Fruit fly (Drosophila melanogaster) whole organism, pupa: Measurements from ENCODE around the gene scramb2.

Experiments
- CG10348 ChIP-seq: fragments of 200-800 bp; sonication (Bioruptor generic); IDR thresholded peaks from 2 replicates; pipeline ENCODE4 v1.3.6; 2022; ENCODE audit warnings: missing biosample characterization, missing genetic modification characterization
- CG12605 ChIP-seq: fragments of 200-800 bp; sonication (Bioruptor generic); IDR thresholded peaks from 2 replicates; pipeline ENCODE4 v1.3.6; 2022; ENCODE audit warnings: missing biosample characterization, missing genetic modification characterization
- CG13204 ChIP-seq: fragments of 200-800 bp; sonication (Bioruptor generic); optimal IDR thresholded peaks from 2 replicates; lab custom pipeline; 2018; ENCODE audit warnings: missing biosample characterization, mild to moderate bottlenecking, missing genetic modification characterization, moderate library complexity
- CG14655 ChIP-seq: fragments of 200-800 bp; sonication (Bioruptor generic); optimal IDR thresholded peaks from 3 replicates; lab custom pipeline; 2017; ENCODE audit warnings: mild to moderate bottlenecking, missing biosample characterization, missing genetic modification reagents, missing genetic modification characterization
- CG15710 ChIP-seq: fragments of 200-800 bp; sonication (Bioruptor generic); optimal IDR thresholded peaks from 2 replicates; lab custom pipeline; 2018; ENCODE audit warnings: missing biosample characterization, mild to moderate bottlenecking, missing genetic modification characterization, moderate library complexity
- CG17806 ChIP-seq: fragments of 200-800 bp; sonication (Bioruptor generic); optimal IDR thresholded peaks from 2 replicates; lab custom pipeline; 2018; ENCODE audit warnings: missing biosample characterization, mild to moderate bottlenecking, missing genetic modification characterization, moderate library complexity
- CG32121 ChIP-seq: fragments of 200-800 bp; sonication (Bioruptor generic); IDR thresholded peaks from 2 replicates; pipeline ENCODE4 v1.3.6; 2022; ENCODE audit warnings: missing biosample characterization, missing genetic modification characterization
- CG34367 ChIP-seq: fragments of 200-800 bp; sonication (Bioruptor generic); optimal IDR thresholded peaks from 2 replicates; lab custom pipeline; 2018; ENCODE audit warnings: missing biosample characterization, mild to moderate bottlenecking, missing genetic modification characterization
- CG4496 ChIP-seq: fragments of 200-800 bp; sonication (Bioruptor generic); IDR thresholded peaks from 3 replicates; pipeline ENCODE4 v1.3.6; 2022; ENCODE audit warnings: missing biosample characterization, missing genetic modification characterization
- CG8159 ChIP-seq: fragments of 200-800 bp; sonication (Bioruptor generic); optimal IDR thresholded peaks from 3 replicates; lab custom pipeline; 2018; ENCODE audit warnings: missing biosample characterization, mild to moderate bottlenecking, missing genetic modification characterization, moderate library complexity
- CG8301 ChIP-seq: fragments of 200-800 bp; sonication (Bioruptor generic); optimal IDR thresholded peaks from 2 replicates; lab custom pipeline; 2018; ENCODE audit warnings: missing biosample characterization, mild to moderate bottlenecking, missing genetic modification characterization
- CG9948 ChIP-seq: fragments of 200-800 bp; sonication (Bioruptor generic); optimal IDR thresholded peaks from 2 replicates; lab custom pipeline; 2018; ENCODE audit warnings: missing biosample characterization, mild to moderate bottlenecking, missing genetic modification characterization, moderate library complexity
- D1 ChIP-seq: fragments of 200-800 bp; sonication (Bioruptor generic); optimal IDR thresholded peaks from 2 replicates; lab custom pipeline; 2018; ENCODE audit warnings: missing biosample characterization, mild to moderate bottlenecking, missing genetic modification characterization, moderate library complexity
- EcR ChIP-seq: fragments of 200-800 bp; sonication (Bioruptor generic); optimal IDR thresholded peaks from 3 replicates; lab custom pipeline; 2019; ENCODE audit warnings: missing biosample characterization, missing genetic modification characterization, mild to moderate bottlenecking, moderate library complexity, missing genetic modification reagents
- Ets98B ChIP-seq: fragments of 200-800 bp; sonication (Bioruptor generic); IDR thresholded peaks from 2 replicates; pipeline ENCODE4 v1.3.6; 2022; ENCODE audit warnings: missing biosample characterization, missing genetic modification characterization
- Pif1A ChIP-seq: fragments of 200-800 bp; sonication (Bioruptor generic); optimal IDR thresholded peaks from 3 replicates; lab custom pipeline; 2016; ENCODE audit warnings: missing biosample characterization, missing genetic modification characterization
- Pif1B ChIP-seq: fragments of 200-800 bp; sonication (Bioruptor generic); optimal IDR thresholded peaks from 3 replicates; lab custom pipeline; 2016; ENCODE audit warnings: missing biosample characterization, missing genetic modification characterization
- Snoo ChIP-seq: fragments of 200-800 bp; sonication (Bioruptor generic); optimal IDR thresholded peaks from 3 replicates; lab custom pipeline; 2017; ENCODE audit warnings: missing biosample characterization, mild to moderate bottlenecking, missing genetic modification characterization, inconsistent platforms
- fd96Ca ChIP-seq: fragments of 200-800 bp; sonication (Bioruptor generic); IDR thresholded peaks from 3 replicates; pipeline ENCODE4 v1.3.6; 2022; ENCODE audit warnings: missing biosample characterization, missing genetic modification characterization
- gl ChIP-seq: fragments of 200-800 bp; sonication (Bioruptor generic); optimal IDR thresholded peaks from 2 replicates; lab custom pipeline; 2018; ENCODE audit warnings: missing biosample characterization, mild to moderate bottlenecking, missing genetic modification characterization
- rn ChIP-seq: fragments of 200-800 bp; sonication (Bioruptor generic); IDR thresholded peaks from 2 replicates; pipeline ENCODE4 v1.3.6; 2022; ENCODE audit warnings: missing biosample characterization, missing genetic modification characterization

scramb2 gene

DNA sequence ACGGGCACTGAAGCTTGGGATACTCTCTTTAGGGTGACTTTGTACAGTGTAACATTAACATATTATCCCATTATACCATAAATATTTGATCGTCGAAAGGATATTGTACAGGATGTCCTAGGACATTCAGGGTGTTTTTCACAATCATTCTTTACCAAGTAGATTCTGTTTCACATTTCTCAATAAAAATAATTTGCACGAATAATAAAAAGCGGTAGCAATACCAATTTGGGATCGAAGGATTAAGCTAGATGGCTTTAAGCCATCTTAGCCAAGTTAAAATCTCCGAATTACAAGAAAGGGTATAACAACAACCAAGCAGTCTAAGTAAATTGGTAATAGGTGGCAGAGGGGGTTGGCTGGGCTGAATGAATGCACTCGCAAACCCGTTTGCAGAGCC lies 27.8 kb upstream of the scramb2 start:
- TF ChIP-seq D1 (tag; lab: Kevin White, UChicago), result no peak
- TF ChIP-seq CG8301, result peak; percentile 58
- TF ChIP-seq CG4496, result no peak
- peak; percentile 50 for TF ChIP-seq CG17806 (tag; lab: Kevin White, UChicago)
- no peak for TF ChIP-seq rn
- TF ChIP-seq Snoo (tag; lab: Kevin White, UChicago), result peak; percentile 51
- peak; percentile 78 for TF ChIP-seq CG14655 (GFP tag; lab: Kevin White, UChicago)
- TF ChIP-seq CG13204 (GFP tag; lab: Kevin White, UChicago), result no peak
- TF ChIP-seq CG32121 (GFP tag; lab: Robert Waterston, UW), result no peak
- peak; percentile 65 for TF ChIP-seq CG9948
- TF ChIP-seq Pif1A, result peak; percentile 43
- peak; percentile 62 for TF ChIP-seq CG8159 (tag; lab: Kevin White, UChicago)
- no peak for TF ChIP-seq CG34367 (tag; lab: Kevin White, UChicago)
- no peak for TF ChIP-seq CG12605 (GFP tag; lab: Robert Waterston, UW)
- no peak for TF ChIP-seq EcR (GFP tag; lab: Kevin White, UChicago)
- no peak for TF ChIP-seq CG10348
- TF ChIP-seq Pif1B, result peak; percentile 51
- no peak for TF ChIP-seq fd96Ca (GFP tag; lab: Robert Waterston, UW)
- peak; percentile 29 for TF ChIP-seq CG15710 (tag; lab: Kevin White, UChicago)
- no peak for TF ChIP-seq gl (tag; lab: Kevin White, UChicago)
- no peak for TF ChIP-seq Ets98B

DNA sequence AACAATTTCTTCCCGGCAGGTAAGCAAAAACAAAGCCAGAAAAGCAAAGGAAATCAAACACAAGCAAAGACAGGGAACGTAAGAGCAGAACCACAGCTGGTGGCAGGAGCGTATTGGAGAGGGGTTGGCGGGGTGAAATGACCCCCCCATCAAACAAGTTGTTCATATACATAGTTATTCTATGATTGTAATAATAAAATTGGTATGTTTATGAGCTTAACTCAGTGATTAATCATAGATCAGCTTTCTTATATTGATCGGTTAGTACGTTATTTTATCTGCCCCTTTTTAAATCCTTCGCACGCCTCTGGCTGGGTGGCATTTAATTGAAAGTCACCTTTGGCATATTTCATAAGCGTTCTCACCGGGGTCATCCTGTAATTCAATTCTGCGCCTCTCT lies 26.8 kb upstream of the scramb2 start:
- TF ChIP-seq CG10348, result no peak
- TF ChIP-seq CG17806 (tag; lab: Kevin White, UChicago), result peak; percentile 53
- TF ChIP-seq fd96Ca (GFP tag; lab: Robert Waterston, UW), result no peak
- peak; percentile 68 for TF ChIP-seq CG8159 (tag; lab: Kevin White, UChicago)
- peak; percentile 50 for TF ChIP-seq CG14655 (GFP tag; lab: Kevin White, UChicago)
- peak; percentile 59 for TF ChIP-seq CG15710 (tag; lab: Kevin White, UChicago)
- TF ChIP-seq EcR (GFP tag; lab: Kevin White, UChicago), result peak; percentile 37
- no peak for TF ChIP-seq CG4496
- no peak for TF ChIP-seq gl (tag; lab: Kevin White, UChicago)
- peak; percentile 39 for TF ChIP-seq Pif1A
- TF ChIP-seq CG32121 (GFP tag; lab: Robert Waterston, UW), result no peak
- no peak for TF ChIP-seq CG12605 (GFP tag; lab: Robert Waterston, UW)
- TF ChIP-seq CG9948, result peak; percentile 55
- TF ChIP-seq D1 (tag; lab: Kevin White, UChicago), result no peak
- no peak for TF ChIP-seq Ets98B
- TF ChIP-seq Snoo (tag; lab: Kevin White, UChicago), result peak; percentile 4
- TF ChIP-seq Pif1B, result peak; percentile 6
- peak; percentile 47 for TF ChIP-seq CG8301
- no peak for TF ChIP-seq CG34367 (tag; lab: Kevin White, UChicago)

dm6 chr3L:3071675-3072583 lies 25.3 kb upstream of the scramb2 start:
- TF ChIP-seq rn (no peak), EcR (GFP tag; lab: Kevin White, UChicago) (no peak), CG15710 (tag; lab: Kevin White, UChicago) (peak; percentile 19), Pif1B (peak; percentile 25), D1 (tag; lab: Kevin White, UChicago) (peak; percentile 61), CG10348 (no peak), CG14655 (GFP tag; lab: Kevin White, UChicago) (peak; percentile 48), Ets98B (no peak; the same call in 1 of the 2 replicates), CG17806 (tag; lab: Kevin White, UChicago) (peak; percentile 58), CG12605 (GFP tag; lab: Robert Waterston, UW) (0 out of 2 replicates have a peak, but pooled peaks have one; percentile 27), Snoo (tag; lab: Kevin White, UChicago) (no peak), CG34367 (tag; lab: Kevin White, UChicago) (peak; percentile 16), gl (tag; lab: Kevin White, UChicago) (no peak), CG9948 (peak; percentile 69), CG4496 (no peak), CG8301 (peak; percentile 14), Pif1A (peak; percentile 48), fd96Ca (GFP tag; lab: Robert Waterston, UW) (no peak; the same call in 2 of the 3 replicates), CG13204 (GFP tag; lab: Kevin White, UChicago) (peak; percentile 19), CG8159 (tag; lab: Kevin White, UChicago) (peak; percentile 51), CG32121 (GFP tag; lab: Robert Waterston, UW) (no peak)
- TF ChIP-seq, all 21 proteins: peak for 12

dm6 chr3L:3070274-3071204 lies 23.9 kb upstream of the scramb2 start, which contains the start of the genes CG32486 and PAN3:
Gene CG32486, minus strand, starts transcription at chr3L:3070839.
Gene PAN3, plus strand, starts transcription at chr3L:3071133.
- TF ChIP-seq CG12605 (GFP tag; lab: Robert Waterston, UW) (peak; percentile 28), CG34367 (tag; lab: Kevin White, UChicago) (peak; percentile 16), Ets98B (peak; percentile 36; the same call in 1 of the 2 replicates), gl (tag; lab: Kevin White, UChicago) (peak; percentile 10), CG13204 (GFP tag; lab: Kevin White, UChicago) (peak; percentile 42), CG9948 (no peak), CG4496 (0 out of 3 replicates have a peak, but pooled peaks have one; percentile 48), fd96Ca (GFP tag; lab: Robert Waterston, UW) (peak; percentile 52; the same call in 1 of the 3 replicates), Snoo (tag; lab: Kevin White, UChicago) (no peak), CG15710 (tag; lab: Kevin White, UChicago) (peak; percentile 7), CG8301 (peak; percentile 8), Pif1A (no peak), CG8159 (tag; lab: Kevin White, UChicago) (peak; percentile 26), D1 (tag; lab: Kevin White, UChicago) (no peak), EcR (GFP tag; lab: Kevin White, UChicago) (peak; percentile 49)
